Worm (Caenorhabditis elegans): ENCODE measurements around the gene bus-18.

ce11 chrV:11795352-11795751, 21.8 kb downstream of the bus-18 start:
- TF ChIP-seq B0310.2 (tag; optimal IDR thresholded peaks at IDR 0.05) (no peak), sea-1 (GFP tag; conservative IDR thresholded peaks at IDR 0.05) (no peak), tbx-37 (GFP tag; conservative IDR thresholded peaks at IDR 0.05) (no peak), aly-1 (tag; optimal IDR thresholded peaks at IDR 0.05) (no peak), ama-1 (optimal IDR thresholded peaks at IDR 0.05) (no peak), F13C5.2 (tag; optimal IDR thresholded peaks at IDR 0.05) (no peak), pes-1 (GFP tag; IDR thresholded peaks at IDR 0.05) (no peak), ceh-13 (GFP tag; optimal IDR thresholded peaks at IDR 0.05) (no peak), ceh-36 (tag; optimal IDR thresholded peaks at IDR 0.05) (no peak), hmbx-1 (tag; optimal IDR thresholded peaks at IDR 0.05) (no peak), scrt-1 (GFP tag; IDR thresholded peaks at IDR 0.05) (no peak), tbx-11 (GFP tag; IDR thresholded peaks at IDR 0.05) (no peak), tra-4 (tag; optimal IDR thresholded peaks at IDR 0.05) (no peak)
